In genomic region chr3R:7326200-7326599, dm6 we compare ENCODE assay signal across 1 fruit fly cellular context.
A peak's percentile ranks its signal among the peaks of the same experiment; 100 is the strongest.
TF ChIP-seq lines count a peak whose summit lies in the region.

No protein-coding gene starts in this region.

TF ChIP-seq in whole organism, prepupa, 60 proteins besides CTCF, POLR2A, EP300 and RAD21 (continued from another document):
- TF ChIP-seq spab (GFP tag; optimal IDR thresholded peaks at IDR 0.05; lab: Kevin White, UChicago) (peak; percentile 22), CG3032 (tag; optimal IDR thresholded peaks at IDR 0.05; lab: Kevin White, UChicago) (no peak), Sox102F (GFP tag; optimal IDR thresholded peaks at IDR 0.05; lab: Kevin White, UChicago) (no peak), Hr38 (GFP tag; optimal IDR thresholded peaks at IDR 0.05; lab: Kevin White, UChicago) (no peak), CG3919 (GFP tag; optimal IDR thresholded peaks at IDR 0.05; lab: Kevin White, UChicago) (peak; percentile 28), CG6163 (GFP tag; IDR thresholded peaks at IDR 0.05; lab: Robert Waterston, UW) (no peak), Blimp-1 (GFP tag; optimal IDR thresholded peaks at IDR 0.05; lab: Kevin White, UChicago) (no peak), CG11294 (GFP tag; IDR thresholded peaks at IDR 0.05; lab: Robert Waterston, UW) (no peak), Eip75B (GFP tag; optimal IDR thresholded peaks at IDR 0.05; lab: Kevin White, UChicago) (no peak), CG6854 (GFP tag; optimal IDR thresholded peaks at IDR 0.05; lab: Kevin White, UChicago) (no peak), OdsH (GFP tag; optimal IDR thresholded peaks at IDR 0.05; lab: Kevin White, UChicago) (peak; percentile 48), ss (GFP tag; optimal IDR thresholded peaks at IDR 0.05; lab: Kevin White, UChicago) (no peak), Eip78C (GFP tag; lab: Kevin White, UChicago) (peak; percentile 86), Met (GFP tag; optimal IDR thresholded peaks at IDR 0.05; lab: Kevin White, UChicago) (peak; percentile 64), CG8119 (GFP tag; IDR thresholded peaks at IDR 0.05; lab: Robert Waterston, UW) (no peak), CG6808 (GFP tag; optimal IDR thresholded peaks at IDR 0.05; lab: Kevin White, UChicago) (peak; percentile 35), CG10631 (GFP tag; optimal IDR thresholded peaks at IDR 0.05; lab: Kevin White, UChicago) (peak; percentile 39), CG34406 (GFP tag; optimal IDR thresholded peaks at IDR 0.05; lab: Kevin White, UChicago) (peak; percentile 5), topi (GFP tag; optimal IDR thresholded peaks at IDR 0.05; lab: Kevin White, UChicago) (peak; percentile 45), Hr39 (GFP tag; optimal IDR thresholded peaks at IDR 0.05; lab: Kevin White, UChicago) (peak; percentile 45), pdm3 (GFP tag; optimal IDR thresholded peaks at IDR 0.05; lab: Kevin White, UChicago) (peak; percentile 41), Ets96B (tag; optimal IDR thresholded peaks at IDR 0.05; lab: Kevin White, UChicago) (peak; percentile 27), cyc (GFP tag; optimal IDR thresholded peaks at IDR 0.05; lab: Kevin White, UChicago) (peak; percentile 26), CG8632 (GFP tag; optimal IDR thresholded peaks at IDR 0.05; lab: Kevin White, UChicago) (no peak), Sox15 (GFP tag; optimal IDR thresholded peaks at IDR 0.05; lab: Kevin White, UChicago) (no peak), lz (GFP tag; optimal IDR thresholded peaks at IDR 0.05; lab: Kevin White, UChicago) (peak; percentile 32), CG7368 (GFP tag; optimal IDR thresholded peaks at IDR 0.05; lab: Kevin White, UChicago) (no peak), CG4318 (GFP tag; optimal IDR thresholded peaks at IDR 0.05; lab: Kevin White, UChicago) (peak; percentile 9), CG15336 (GFP tag; IDR thresholded peaks at IDR 0.05; lab: Robert Waterston, UW) (no peak)
